Fruit fly (Drosophila melanogaster): ENCODE data around the gene ps.

DNA sequence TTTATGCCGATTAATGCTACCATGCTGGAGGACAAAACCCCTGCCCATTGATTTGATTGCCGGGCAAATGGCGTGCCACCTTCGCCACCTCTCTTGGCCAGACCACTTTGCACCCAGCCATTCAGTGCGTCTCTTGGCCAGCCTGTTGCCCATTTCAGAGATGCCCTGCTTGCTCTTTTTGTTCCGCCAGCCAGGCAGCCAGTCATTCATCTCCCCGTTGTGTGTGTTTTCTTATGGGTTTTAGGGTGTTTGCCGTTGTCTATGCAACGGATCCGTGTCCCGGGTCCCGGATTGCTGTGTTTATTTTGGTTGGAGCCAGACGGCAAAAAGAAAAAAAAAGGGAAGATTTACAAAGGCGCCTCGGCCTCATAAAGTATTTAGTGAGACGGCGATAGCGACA is 21.7 kb upstream of the ps start:
- no peak for TF ChIP-seq CG8478 (optimal IDR thresholded peaks at IDR 0.05)
- TF ChIP-seq CTCF (optimal IDR thresholded peaks at IDR 0.05) = no peak

All from S2 (cell line).